Fruit fly (Drosophila melanogaster) whole organism: ENCODE measurements around the gene CG45075.

Experiments used
- Dll ChIP-seq: fragments of >200 bp; optimal IDR thresholded peaks from 2 replicates; lab custom pipeline; 2017
- psq ChIP-seq: fragments of >200 bp; optimal IDR thresholded peaks from 2 replicates; lab custom pipeline; 2017
- usp ChIP-seq: fragments of >200 bp; optimal IDR thresholded peaks from 2 replicates; lab custom pipeline; 2017; ENCODE audit warnings: missing biosample characterization, missing genetic modification characterization, mixed read lengths

dm6 chr2L:6080329-6080728 lies 10.9 kb upstream of the CG45075 start:
- TF ChIP-seq psq (lab: Kevin White, UChicago) (no peak), usp (no peak), Dll (lab: Kevin White, UChicago) (no peak)
